Worm (Caenorhabditis elegans) whole organism, late embryonic: ENCODE results near the gene msp-32.

ENCODE experiments used
- ceh-30 ChIP-seq: fragments of 150-350 bp; optimal IDR thresholded peaks from 2 replicates; lab custom pipeline; 2014; ENCODE audit warnings: missing biosample characterization, missing genetic modification characterization
- ets-4 ChIP-seq: sonication (generic microtip); optimal IDR thresholded peaks from 2 replicates; lab custom pipeline; 2016; ENCODE audit warnings: missing genetic modification characterization, missing compliant biosample characterization
- nfya-1 ChIP-seq: sonication (generic microtip); optimal IDR thresholded peaks from 2 replicates; lab custom pipeline; 2017; ENCODE audit warnings: missing genetic modification characterization, mild to moderate bottlenecking, missing compliant biosample characterization, antibody characterized with exemption, moderate library complexity
- ztf-16 ChIP-seq: sonication (generic microtip); optimal IDR thresholded peaks from 2 replicates; lab custom pipeline; 2017; ENCODE audit warnings: missing genetic modification characterization, missing compliant biosample characterization

DNA sequence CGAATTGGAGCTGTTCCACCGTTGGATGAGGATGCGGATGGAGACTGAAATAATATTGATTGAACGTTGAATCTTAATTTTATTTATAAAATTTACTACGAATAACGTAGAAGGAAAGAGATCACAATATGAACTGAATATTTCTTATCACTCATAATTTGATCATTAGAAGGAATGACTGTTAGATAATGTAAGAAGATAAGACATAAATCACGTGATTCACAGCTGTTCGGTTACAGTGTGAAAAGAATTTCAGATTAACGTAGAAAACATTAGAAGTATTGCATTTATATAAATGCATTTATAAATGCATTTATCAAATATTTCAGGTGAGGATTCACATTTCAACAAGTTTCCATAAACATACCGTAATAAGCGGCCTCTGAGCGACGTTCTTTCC is 44.2 kb downstream of the msp-32 start:
- no peak for TF ChIP-seq ztf-16 (tag; lab: Kevin White, UChicago)
- TF ChIP-seq nfya-1 (tag; lab: Kevin White, UChicago): no peak
- TF ChIP-seq ceh-30 (tag; lab: Kevin White, UChicago): no peak
- no peak for TF ChIP-seq ets-4 (tag; lab: Kevin White, UChicago)
